Fruit fly (Drosophila melanogaster) whole organism, pupa: ENCODE results near the gene CG15743.

Source experiments
- CG10348 ChIP-seq: fragments of 200-800 bp; sonication (Bioruptor generic); IDR thresholded peaks from 2 replicates; pipeline ENCODE4 v1.3.6; 2022; ENCODE audit warnings: missing biosample characterization, missing genetic modification characterization
- CG12605 ChIP-seq: fragments of 200-800 bp; sonication (Bioruptor generic); IDR thresholded peaks from 2 replicates; pipeline ENCODE4 v1.3.6; 2022; ENCODE audit warnings: missing biosample characterization, missing genetic modification characterization
- CG13204 ChIP-seq: fragments of 200-800 bp; sonication (Bioruptor generic); optimal IDR thresholded peaks from 2 replicates; lab custom pipeline; 2018; ENCODE audit warnings: missing biosample characterization, mild to moderate bottlenecking, missing genetic modification characterization, moderate library complexity
- CG14655 ChIP-seq: fragments of 200-800 bp; sonication (Bioruptor generic); optimal IDR thresholded peaks from 3 replicates; lab custom pipeline; 2017; ENCODE audit warnings: mild to moderate bottlenecking, missing biosample characterization, missing genetic modification reagents, missing genetic modification characterization
- CG15710 ChIP-seq: fragments of 200-800 bp; sonication (Bioruptor generic); optimal IDR thresholded peaks from 2 replicates; lab custom pipeline; 2018; ENCODE audit warnings: missing biosample characterization, mild to moderate bottlenecking, missing genetic modification characterization, moderate library complexity
- CG17806 ChIP-seq: fragments of 200-800 bp; sonication (Bioruptor generic); optimal IDR thresholded peaks from 2 replicates; lab custom pipeline; 2018; ENCODE audit warnings: missing biosample characterization, mild to moderate bottlenecking, missing genetic modification characterization, moderate library complexity
- CG32121 ChIP-seq: fragments of 200-800 bp; sonication (Bioruptor generic); IDR thresholded peaks from 2 replicates; pipeline ENCODE4 v1.3.6; 2022; ENCODE audit warnings: missing biosample characterization, missing genetic modification characterization
- CG34367 ChIP-seq: fragments of 200-800 bp; sonication (Bioruptor generic); optimal IDR thresholded peaks from 2 replicates; lab custom pipeline; 2018; ENCODE audit warnings: missing biosample characterization, mild to moderate bottlenecking, missing genetic modification characterization
- CG4496 ChIP-seq: fragments of 200-800 bp; sonication (Bioruptor generic); IDR thresholded peaks from 3 replicates; pipeline ENCODE4 v1.3.6; 2022; ENCODE audit warnings: missing biosample characterization, missing genetic modification characterization
- CG8159 ChIP-seq: fragments of 200-800 bp; sonication (Bioruptor generic); optimal IDR thresholded peaks from 3 replicates; lab custom pipeline; 2018; ENCODE audit warnings: missing biosample characterization, mild to moderate bottlenecking, missing genetic modification characterization, moderate library complexity
- CG8301 ChIP-seq: fragments of 200-800 bp; sonication (Bioruptor generic); optimal IDR thresholded peaks from 2 replicates; lab custom pipeline; 2018; ENCODE audit warnings: missing biosample characterization, mild to moderate bottlenecking, missing genetic modification characterization
- CG9948 ChIP-seq: fragments of 200-800 bp; sonication (Bioruptor generic); optimal IDR thresholded peaks from 2 replicates; lab custom pipeline; 2018; ENCODE audit warnings: missing biosample characterization, mild to moderate bottlenecking, missing genetic modification characterization, moderate library complexity
- D1 ChIP-seq: fragments of 200-800 bp; sonication (Bioruptor generic); optimal IDR thresholded peaks from 2 replicates; lab custom pipeline; 2018; ENCODE audit warnings: missing biosample characterization, mild to moderate bottlenecking, missing genetic modification characterization, moderate library complexity
- EcR ChIP-seq: fragments of 200-800 bp; sonication (Bioruptor generic); optimal IDR thresholded peaks from 3 replicates; lab custom pipeline; 2019; ENCODE audit warnings: missing biosample characterization, missing genetic modification characterization, mild to moderate bottlenecking, moderate library complexity, missing genetic modification reagents
- Ets98B ChIP-seq: fragments of 200-800 bp; sonication (Bioruptor generic); IDR thresholded peaks from 2 replicates; pipeline ENCODE4 v1.3.6; 2022; ENCODE audit warnings: missing biosample characterization, missing genetic modification characterization
- Pif1A ChIP-seq: fragments of 200-800 bp; sonication (Bioruptor generic); optimal IDR thresholded peaks from 3 replicates; lab custom pipeline; 2016; ENCODE audit warnings: missing biosample characterization, missing genetic modification characterization
- Pif1B ChIP-seq: fragments of 200-800 bp; sonication (Bioruptor generic); optimal IDR thresholded peaks from 3 replicates; lab custom pipeline; 2016; ENCODE audit warnings: missing biosample characterization, missing genetic modification characterization
- Snoo ChIP-seq: fragments of 200-800 bp; sonication (Bioruptor generic); optimal IDR thresholded peaks from 3 replicates; lab custom pipeline; 2017; ENCODE audit warnings: missing biosample characterization, mild to moderate bottlenecking, missing genetic modification characterization, inconsistent platforms
- fd96Ca ChIP-seq: fragments of 200-800 bp; sonication (Bioruptor generic); IDR thresholded peaks from 3 replicates; pipeline ENCODE4 v1.3.6; 2022; ENCODE audit warnings: missing biosample characterization, missing genetic modification characterization
- gl ChIP-seq: fragments of 200-800 bp; sonication (Bioruptor generic); optimal IDR thresholded peaks from 2 replicates; lab custom pipeline; 2018; ENCODE audit warnings: missing biosample characterization, mild to moderate bottlenecking, missing genetic modification characterization
- rn ChIP-seq: fragments of 200-800 bp; sonication (Bioruptor generic); IDR thresholded peaks from 2 replicates; pipeline ENCODE4 v1.3.6; 2022; ENCODE audit warnings: missing biosample characterization, missing genetic modification characterization

The CG15743 gene

DNA sequence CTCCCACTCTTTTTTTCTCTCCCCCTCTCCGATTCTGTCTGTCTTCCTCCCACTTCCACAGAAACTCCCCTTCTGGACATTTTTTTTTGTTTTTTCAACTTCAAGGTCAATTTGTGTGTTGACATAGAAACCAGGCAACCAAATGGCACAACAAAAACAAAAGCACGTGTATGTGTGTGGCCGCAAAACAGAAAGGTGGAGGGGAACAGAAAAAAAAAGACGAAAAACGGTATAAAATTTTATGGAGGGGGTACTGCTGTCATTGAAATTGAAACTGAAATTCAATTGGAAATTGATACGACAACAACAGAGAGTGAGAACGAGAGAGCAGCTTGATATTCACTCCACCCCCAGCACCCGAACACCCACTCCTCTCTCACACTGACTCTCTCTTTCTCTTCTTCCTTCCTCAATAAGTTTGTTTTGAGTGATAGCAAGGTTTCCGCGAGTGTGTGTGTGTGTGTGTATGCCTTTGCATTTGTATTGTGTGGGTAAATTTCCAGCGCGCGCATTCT is 7.0 kb upstream of the CG15743 start:
- TF ChIP-seq Ets98B, result no peak
- no peak for TF ChIP-seq CG10348
- TF ChIP-seq CG12605 (GFP tag; lab: Robert Waterston, UW), result no peak
- no peak for TF ChIP-seq D1
- TF ChIP-seq, all 21 proteins: peak for 0

dm6 chrX:13280235-13280634 is 5.3 kb upstream of the CG15743 start:
- TF ChIP-seq CG12605 (GFP tag; lab: Robert Waterston, UW) (no peak), CG9948 (no peak)

DNA sequence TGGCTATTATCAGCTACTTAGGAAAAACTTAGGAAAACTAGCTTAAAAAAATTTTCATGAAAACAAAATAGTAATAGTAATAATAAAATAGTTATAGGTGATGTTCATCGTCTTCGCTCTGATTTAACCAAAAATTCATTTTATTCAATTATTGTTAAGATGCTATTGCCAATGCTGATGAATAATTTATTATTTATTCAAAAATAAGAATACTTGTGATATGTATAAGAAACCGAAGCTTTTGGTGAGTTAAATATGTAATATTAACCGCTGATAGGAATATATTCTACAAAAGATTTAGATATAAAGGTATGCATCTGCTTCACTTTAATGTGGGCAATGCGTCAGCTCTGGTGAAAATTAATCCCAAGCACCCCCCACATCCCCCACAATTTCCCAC is 4.8 kb upstream of the CG15743 start:
- TF ChIP-seq CG14655 (no peak), CG17806 (no peak), gl (no peak), CG12605 (GFP tag; lab: Robert Waterston, UW) (no peak), CG13204 (GFP tag; lab: Kevin White, UChicago) (no peak), CG10348 (no peak), CG34367 (tag; lab: Kevin White, UChicago) (no peak), CG4496 (no peak), Pif1A (GFP tag; lab: Kevin White, UChicago) (no peak), fd96Ca (GFP tag; lab: Robert Waterston, UW) (no peak), CG32121 (no peak), Snoo (tag; lab: Kevin White, UChicago) (no peak), D1 (no peak), CG15710 (no peak)

DNA sequence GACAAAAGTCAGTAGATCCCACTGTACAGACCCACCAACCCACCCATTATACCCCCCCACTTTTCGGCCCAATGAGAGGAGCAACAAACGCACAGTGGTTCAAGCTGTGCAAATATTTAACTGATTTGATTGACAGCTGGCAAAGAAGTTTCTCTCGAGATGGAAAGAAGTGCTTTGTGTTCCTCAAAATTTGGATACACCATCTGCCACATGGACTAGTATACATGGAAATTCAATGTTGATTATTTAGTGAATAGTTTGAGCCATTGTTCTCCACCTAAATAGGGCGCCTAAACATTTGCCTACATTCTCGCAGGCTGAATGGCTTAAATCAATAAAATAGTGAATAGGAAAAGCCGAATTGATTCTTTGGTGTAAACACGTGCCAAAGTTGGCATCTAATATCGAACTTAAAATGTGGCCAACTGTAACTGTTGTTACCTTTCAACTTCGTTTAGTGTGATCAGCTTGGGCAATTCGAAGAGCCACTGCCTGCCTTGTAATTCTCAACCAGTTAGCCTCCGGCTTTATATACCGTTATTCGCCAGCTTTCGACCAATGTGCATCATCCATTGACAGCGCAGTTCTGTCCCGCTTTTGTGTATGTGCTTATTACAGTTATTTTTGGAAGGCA is 4.1 kb upstream of the CG15743 start:
- TF ChIP-seq CG17806 (no peak), CG12605 (GFP tag; lab: Robert Waterston, UW) (no peak), CG4496 (no peak), Pif1B (no peak), Snoo (tag; lab: Kevin White, UChicago) (no peak), CG14655 (no peak), Pif1A (GFP tag; lab: Kevin White, UChicago) (no peak), CG10348 (no peak), fd96Ca (GFP tag; lab: Robert Waterston, UW) (no peak), rn (GFP tag; lab: Robert Waterston, UW) (no peak), CG34367 (tag; lab: Kevin White, UChicago) (no peak)
- TF ChIP-seq, all 21 proteins: peak for 0

DNA sequence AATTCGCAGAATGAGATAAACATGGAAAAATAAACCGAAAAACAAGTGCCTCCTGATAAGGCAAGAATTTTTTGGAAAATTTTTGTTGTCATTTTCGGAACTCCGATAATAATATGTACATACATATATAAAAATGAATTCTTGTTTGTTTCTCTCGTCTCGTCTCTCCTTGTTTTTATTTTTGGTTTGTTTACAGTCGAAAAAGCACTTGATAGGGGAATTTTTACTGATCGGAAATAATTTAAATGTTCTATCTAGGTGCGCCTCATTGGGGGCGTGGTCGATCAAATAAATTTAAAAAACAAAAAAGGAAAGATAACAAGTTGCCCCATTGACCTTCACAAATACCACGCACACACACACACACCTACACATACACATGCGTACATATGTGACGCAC is 2.8 kb upstream of the CG15743 start:
- TF ChIP-seq Pif1B, result no peak
- TF ChIP-seq CG10348, result no peak
- no peak for TF ChIP-seq CG32121
- no peak for TF ChIP-seq fd96Ca (GFP tag; lab: Robert Waterston, UW)
- no peak for TF ChIP-seq CG8159
- no peak for TF ChIP-seq CG17806
- TF ChIP-seq rn (GFP tag; lab: Robert Waterston, UW), result no peak

dm6 chrX:13283940-13284547 is 1.5 kb upstream of the CG15743 start:
- TF ChIP-seq CG12605 (GFP tag; lab: Robert Waterston, UW) (no peak), CG13204 (GFP tag; lab: Kevin White, UChicago) (no peak), Snoo (tag; lab: Kevin White, UChicago) (no peak), CG32121 (no peak), CG4496 (no peak), CG15710 (peak; percentile 38), CG8159 (no peak), Ets98B (no peak), CG17806 (no peak), rn (GFP tag; lab: Robert Waterston, UW) (no peak), CG8301 (tag; lab: Kevin White, UChicago) (no peak), fd96Ca (GFP tag; lab: Robert Waterston, UW) (no peak), EcR (GFP tag; lab: Kevin White, UChicago) (peak; percentile 39), CG9948 (no peak), Pif1A (GFP tag; lab: Kevin White, UChicago) (no peak), CG10348 (no peak), CG14655 (no peak), D1 (peak; percentile 3), gl (no peak), CG34367 (tag; lab: Kevin White, UChicago) (no peak), Pif1B (no peak)

- TF ChIP-seq CG8301 (tag; lab: Kevin White, UChicago), result no peak
- peak; percentile 56; the same call in 1 of the 3 replicates for TF ChIP-seq fd96Ca (GFP tag; lab: Robert Waterston, UW)
- no peak for TF ChIP-seq Snoo (tag; lab: Kevin White, UChicago)
- TF ChIP-seq CG9948, result no peak
- no peak for TF ChIP-seq Ets98B
- 0 out of 3 replicates have a peak, but pooled peaks have one; percentile 47 for TF ChIP-seq CG4496
- peak; percentile 64; the same call in 1 of the 2 replicates for TF ChIP-seq CG12605 (GFP tag; lab: Robert Waterston, UW)
- TF ChIP-seq CG13204 (GFP tag; lab: Kevin White, UChicago), result no peak
Observed at dm6 chrX:13284548-13284974, 946 bp upstream of the CG15743 start.
